Fruit fly (Drosophila melanogaster) whole organism, embryonic: Measurements from ENCODE around the gene eIF1.

Experiments
- ATbp ChIP-seq: fragments of 200-800 bp; sonication (Bioruptor generic); optimal IDR thresholded peaks from 2 replicates; lab custom pipeline; 2017; ENCODE audit warnings: missing biosample characterization, mild to moderate bottlenecking, missing genetic modification characterization, missing genetic modification reagents
- Ada2b ChIP-seq: fragments of 200-800 bp; sonication (Bioruptor generic); IDR thresholded peaks from 2 replicates; pipeline ENCODE4 v1.3.6; 2022; ENCODE audit warnings: missing biosample characterization, missing genetic modification characterization
- Antp ChIP-seq: fragments of 200-800 bp; sonication (Bioruptor generic); optimal IDR thresholded peaks from 3 replicates; lab custom pipeline; 2016; ENCODE audit warnings: missing biosample characterization, missing genetic modification characterization
- CG10565 ChIP-seq: fragments of 200-800 bp; sonication (Bioruptor generic); optimal IDR thresholded peaks from 3 replicates; lab custom pipeline; 2016; ENCODE audit warnings: missing biosample characterization, mild to moderate bottlenecking, missing genetic modification characterization
- CG11504 ChIP-seq: fragments of 200-800 bp; sonication (Bioruptor generic); optimal IDR thresholded peaks from 3 replicates; lab custom pipeline; 2019; ENCODE audit warnings: missing biosample characterization, mild to moderate bottlenecking, missing genetic modification characterization, moderate library complexity
- CG12299 ChIP-seq: fragments of 200-800 bp; sonication (Bioruptor generic); optimal IDR thresholded peaks from 2 replicates; lab custom pipeline; 2018; ENCODE audit warnings: missing biosample characterization, mild to moderate bottlenecking, missing genetic modification characterization
- CG12744 ChIP-seq: fragments of 200-800 bp; sonication (Bioruptor generic); optimal IDR thresholded peaks from 2 replicates; lab custom pipeline; 2016; ENCODE audit warnings: missing biosample characterization, missing genetic modification characterization
- CG12769 ChIP-seq: fragments of 200-800 bp; sonication (Bioruptor generic); optimal IDR thresholded peaks from 2 replicates; lab custom pipeline; 2019; ENCODE audit warnings: missing biosample characterization, mild to moderate bottlenecking, missing genetic modification characterization, moderate library complexity
- CG13624 ChIP-seq: fragments of 200-800 bp; sonication (Bioruptor generic); optimal IDR thresholded peaks from 2 replicates; lab custom pipeline; 2016; ENCODE audit warnings: missing biosample characterization, missing genetic modification characterization
- CG14860 ChIP-seq: fragments of 200-800 bp; sonication (Bioruptor generic); IDR thresholded peaks from 3 replicates; pipeline ENCODE4 v1.3.6; 2022; ENCODE audit warnings: missing biosample characterization, missing genetic modification characterization; ENCODE audit not compliant: partially characterized antibody
- CG1529 ChIP-seq: fragments of 200-800 bp; sonication (Bioruptor generic); optimal IDR thresholded peaks from 3 replicates; lab custom pipeline; 2018; ENCODE audit warnings: missing biosample characterization, missing genetic modification characterization
- CG15479 ChIP-seq: fragments of 200-800 bp; sonication (Bioruptor generic); optimal IDR thresholded peaks from 3 replicates; lab custom pipeline; 2019; ENCODE audit warnings: missing biosample characterization, mild to moderate bottlenecking, missing genetic modification characterization, moderate library complexity
- CG2199 ChIP-seq: fragments of 200-800 bp; sonication (Bioruptor generic); IDR thresholded peaks from 3 replicates; pipeline ENCODE4 v1.3.6; 2022; ENCODE audit warnings: missing biosample characterization, missing genetic modification characterization
- CG32772 ChIP-seq: fragments of 200-800 bp; sonication (Bioruptor generic); IDR thresholded peaks from 2 replicates; pipeline ENCODE4 v1.3.6; 2022; ENCODE audit warnings: missing biosample characterization, missing genetic modification characterization
- CG4328 ChIP-seq: fragments of 200-800 bp; sonication (Bioruptor generic); optimal IDR thresholded peaks from 3 replicates; lab custom pipeline; 2017; ENCODE audit warnings: missing biosample characterization, missing genetic modification reagents, missing genetic modification characterization
- CG5953 ChIP-seq: fragments of 200-800 bp; sonication (Bioruptor generic); IDR thresholded peaks from 2 replicates; pipeline ENCODE4 v1.3.6; 2022; ENCODE audit warnings: missing biosample characterization, missing genetic modification characterization
- CG8359 ChIP-seq: fragments of 200-800 bp; sonication (Bioruptor generic); optimal IDR thresholded peaks from 2 replicates; lab custom pipeline; 2017; ENCODE audit warnings: missing biosample characterization, mild to moderate bottlenecking, missing genetic modification characterization, borderline replicate concordance
- CG9215 ChIP-seq: fragments of 200-800 bp; sonication (Bioruptor generic); IDR thresholded peaks from 2 replicates; pipeline ENCODE4 v1.3.6; 2022; ENCODE audit warnings: missing biosample characterization, missing genetic modification characterization
- Hand ChIP-seq: fragments of 200-800 bp; sonication (Bioruptor generic); optimal IDR thresholded peaks from 2 replicates; lab custom pipeline; 2017; ENCODE audit warnings: mild to moderate bottlenecking, missing biosample characterization, missing genetic modification reagents, missing genetic modification characterization
- HmgD ChIP-seq: fragments of 200-800 bp; sonication (Bioruptor generic); optimal IDR thresholded peaks from 3 replicates; lab custom pipeline; 2016; ENCODE audit warnings: missing biosample characterization, missing genetic modification characterization
- Nf-YB ChIP-seq: fragments of 200-800 bp; sonication (Bioruptor generic); optimal IDR thresholded peaks from 3 replicates; lab custom pipeline; 2019; ENCODE audit warnings: missing biosample characterization, mild to moderate bottlenecking, missing genetic modification characterization, moderate library complexity
- Side ChIP-seq: fragments of 200-800 bp; sonication (Bioruptor generic); optimal IDR thresholded peaks from 2 replicates; lab custom pipeline; 2016; ENCODE audit warnings: missing biosample characterization, missing genetic modification characterization
- Sox102F ChIP-seq: fragments of 200-800 bp; sonication (Bioruptor generic); optimal IDR thresholded peaks from 2 replicates; lab custom pipeline; 2018; ENCODE audit warnings: missing biosample characterization, mild to moderate bottlenecking, missing genetic modification characterization, moderate library complexity
- Vsx1 ChIP-seq: fragments of 200-800 bp; sonication (Bioruptor generic); optimal IDR thresholded peaks from 2 replicates; lab custom pipeline; 2017; ENCODE audit warnings: missing biosample characterization, mild to moderate bottlenecking, missing genetic modification characterization, missing genetic modification reagents
- Xrp1 ChIP-seq: fragments of 200-800 bp; sonication (Bioruptor generic); IDR thresholded peaks from 2 replicates; pipeline ENCODE4 v1.3.6; 2022; ENCODE audit warnings: missing biosample characterization, missing genetic modification characterization
- ac ChIP-seq: fragments of 200-800 bp; sonication (Bioruptor generic); optimal IDR thresholded peaks from 3 replicates; lab custom pipeline; 2017; ENCODE audit warnings: missing biosample characterization, mild to moderate bottlenecking, missing genetic modification characterization
- ap ChIP-seq: fragments of 200-800 bp; sonication (Bioruptor generic); IDR thresholded peaks from 2 replicates; pipeline ENCODE4 v1.3.6; 2022; ENCODE audit warnings: missing biosample characterization, missing genetic modification characterization
- btn ChIP-seq: fragments of 200-800 bp; sonication (Bioruptor generic); optimal IDR thresholded peaks from 2 replicates; lab custom pipeline; 2016; ENCODE audit warnings: missing biosample characterization, missing genetic modification characterization
- chif ChIP-seq, 2 experiments: fragments of 200-800 bp; sonication (Bioruptor generic); optimal IDR thresholded peaks; 3 replicates each; lab custom pipeline; 2016; ENCODE audit warnings: missing biosample characterization in 2 of 2, missing genetic modification characterization in 2 of 2
- dmrt99B ChIP-seq: fragments of 200-800 bp; sonication (Bioruptor generic); optimal IDR thresholded peaks from 2 replicates; lab custom pipeline; 2018; ENCODE audit warnings: missing biosample characterization, mild to moderate bottlenecking, missing genetic modification characterization, moderate library complexity
- dysf ChIP-seq: fragments of 200-800 bp; sonication (Bioruptor generic); IDR thresholded peaks from 3 replicates; pipeline ENCODE4 v1.3.6; 2022; ENCODE audit warnings: missing biosample characterization, missing genetic modification characterization
- emc ChIP-seq: fragments of 200-800 bp; sonication (Bioruptor generic); optimal IDR thresholded peaks from 2 replicates; lab custom pipeline; 2016; ENCODE audit warnings: missing biosample characterization, missing genetic modification characterization
- esg ChIP-seq: fragments of 200-800 bp; sonication (Bioruptor generic); conservative IDR thresholded peaks from 2 replicates; pipeline ENCODE4 v1.3.6; 2022; ENCODE audit warnings: missing biosample characterization, missing genetic modification characterization
- eve ChIP-seq, 2 experiments: fragments of >200 bp; optimal IDR thresholded peaks; 2 replicates each; lab custom pipeline; 2017; ENCODE audit warnings: missing biosample characterization in 2 of 2, missing genetic modification characterization in 2 of 2
- fd64A ChIP-seq: fragments of 200-800 bp; sonication (Bioruptor generic); optimal IDR thresholded peaks from 3 replicates; lab custom pipeline; 2018; ENCODE audit warnings: missing biosample characterization, mild to moderate bottlenecking, missing genetic modification characterization
- fu2 ChIP-seq: fragments of 200-800 bp; sonication (Bioruptor generic); optimal IDR thresholded peaks from 2 replicates; lab custom pipeline; 2016; ENCODE audit warnings: missing biosample characterization, missing genetic modification characterization
- grn ChIP-seq: fragments of 200-800 bp; sonication (Bioruptor generic); optimal IDR thresholded peaks from 3 replicates; lab custom pipeline; 2017; ENCODE audit warnings: missing biosample characterization, missing genetic modification characterization
- hkb ChIP-seq, 2 experiments: fragments of 200-800 bp in 1 of 2; fragments of >200 bp in 1 of 2; sonication (Bioruptor generic) in 1 of 2; IDR thresholded peaks in 1 of 2; optimal IDR thresholded peaks in 1 of 2; 2 replicates each; pipeline versions ENCODE4 v1.3.6 to Lab custom; 2017 to 2022; ENCODE audit warnings: missing biosample characterization in 1 of 2, missing genetic modification characterization in 1 of 2
- lbe ChIP-seq: fragments of 200-800 bp; sonication (Bioruptor generic); optimal IDR thresholded peaks from 2 replicates; lab custom pipeline; 2016; ENCODE audit warnings: missing biosample characterization, mild to moderate bottlenecking, missing genetic modification characterization
- lmd ChIP-seq: fragments of 200-800 bp; sonication (Bioruptor generic); IDR thresholded peaks from 2 replicates; pipeline ENCODE4 v1.3.6; 2022; ENCODE audit warnings: missing biosample characterization, missing genetic modification characterization
- pum ChIP-seq: fragments of 200-800 bp; sonication (Bioruptor generic); optimal IDR thresholded peaks from 2 replicates; lab custom pipeline; 2016; ENCODE audit warnings: missing biosample characterization, missing genetic modification characterization
- sim ChIP-seq: fragments of 200-800 bp; sonication (Bioruptor generic); IDR thresholded peaks from 2 replicates; pipeline ENCODE4 v1.3.6; 2022; ENCODE audit warnings: missing biosample characterization, missing genetic modification characterization
- so ChIP-seq: fragments of 200-800 bp; sonication (Bioruptor generic); IDR thresholded peaks from 3 replicates; pipeline ENCODE4 v1.3.6; 2022; ENCODE audit warnings: missing biosample characterization, missing genetic modification characterization
- sob ChIP-seq: fragments of 200-800 bp; sonication (Bioruptor generic); IDR thresholded peaks from 2 replicates; pipeline ENCODE4 v1.3.6; 2022; ENCODE audit warnings: missing biosample characterization, missing genetic modification characterization
- stwl ChIP-seq: fragments of 200-800 bp; sonication (Bioruptor generic); optimal IDR thresholded peaks from 3 replicates; lab custom pipeline; 2018; ENCODE audit warnings: missing biosample characterization, mild to moderate bottlenecking, missing genetic modification characterization, moderate library complexity
- tap ChIP-seq: fragments of 200-800 bp; optimal IDR thresholded peaks from 3 replicates; lab custom pipeline; 2019; ENCODE audit warnings: missing biosample characterization, mild to moderate bottlenecking, missing genetic modification characterization, moderate library complexity
- tin ChIP-seq: fragments of 200-800 bp; sonication (Bioruptor generic); optimal IDR thresholded peaks from 3 replicates; lab custom pipeline; 2016; ENCODE audit warnings: missing biosample characterization, missing genetic modification characterization
- ttk ChIP-seq: fragments of 200-800 bp; sonication (Bioruptor generic); IDR thresholded peaks from 2 replicates; pipeline ENCODE4 v2.1.2; 2022; ENCODE audit warnings: missing biosample characterization, missing genetic modification characterization
- zen ChIP-seq: fragments of 200-800 bp; sonication (Bioruptor generic); optimal IDR thresholded peaks from 3 replicates; lab custom pipeline; 2018; ENCODE audit warnings: missing biosample characterization, mild to moderate bottlenecking, missing genetic modification characterization, moderate library complexity

Gene eIF1

dm6 chr3L:3239033-3239752 lies 16.1 kb downstream of the eIF1 start, which contains the start of gene CG17746 (continued):
- TF ChIP-seq sim (GFP tag; lab: Robert Waterston, UW) (no peak), CG8359 (GFP tag; lab: Kevin White, UChicago) (no peak), pum (GFP tag; lab: Kevin White, UChicago) (peak; percentile 18), so (GFP tag; lab: Robert Waterston, UW) (no peak), zen (tag; lab: Kevin White, UChicago) (peak; percentile 21), emc (GFP tag; lab: Kevin White, UChicago) (no peak), CG12769 (tag; lab: Kevin White, UChicago) (no peak), lmd (GFP tag; lab: Robert Waterston, UW) (no peak; the same call in 1 of the 2 replicates), chif (GFP tag; optimal IDR thresholded peaks at IDR 0.05; lab: Kevin White, UChicago) (peak in 1 of 2 experiments; percentile 29), HmgD (GFP tag; lab: Kevin White, UChicago) (peak; percentile 53), CG12299 (no peak), dysf (GFP tag; lab: Robert Waterston, UW) (peak; percentile 37; the same call in 1 of the 3 replicates), Nf-YB (GFP tag; lab: Kevin White, UChicago) (no peak), CG4328 (GFP tag; lab: Kevin White, UChicago) (no peak), ATbp (no peak), Antp (GFP tag; lab: Kevin White, UChicago) (peak; percentile 34), Hand (GFP tag; lab: Kevin White, UChicago) (no peak), btn (GFP tag; lab: Kevin White, UChicago) (no peak), CG14860 (GFP tag; lab: Robert Waterston, UW) (peak; percentile 41; the same call in 1 of the 3 replicates), Vsx1 (GFP tag; lab: Kevin White, UChicago) (no peak), esg (no peak), ap (GFP tag; lab: Robert Waterston, UW) (no peak), fd64A (GFP tag; lab: Kevin White, UChicago) (no peak), Xrp1 (GFP tag; lab: Robert Waterston, UW) (peak; percentile 31; the same call in 1 of the 2 replicates), tin (GFP tag; lab: Kevin White, UChicago) (peak; percentile 45), stwl (tag; lab: Kevin White, UChicago) (peak; percentile 100), CG32772 (peak; percentile 49; the same call in 1 of the 2 replicates), Side (GFP tag; lab: Kevin White, UChicago) (peak; percentile 56), CG11504 (tag; lab: Kevin White, UChicago) (no peak), eve (GFP tag; optimal IDR thresholded peaks at IDR 0.05; lab: Kevin White, UChicago) (no peak), Sox102F (GFP tag; lab: Kevin White, UChicago) (no peak), CG10565 (no peak), tap (tag; lab: Kevin White, UChicago) (no peak), CG12744 (GFP tag; lab: Kevin White, UChicago) (peak; percentile 50), CG15479 (GFP tag; lab: Kevin White, UChicago) (no peak), ttk (no peak), fu2 (peak; percentile 32), CG5953 (GFP tag; lab: Robert Waterston, UW) (no peak), grn (no peak), dmrt99B (tag; lab: Kevin White, UChicago) (no peak), Ada2b (no peak), CG13624 (GFP tag; lab: Kevin White, UChicago) (peak; percentile 77), lbe (GFP tag; lab: Kevin White, UChicago) (no peak), CG2199 (no peak), hkb (optimal IDR thresholded peaks at IDR 0.05; lab: Kevin White, UChicago) (peak; percentile 84), hkb (GFP tag; IDR thresholded peaks at IDR 0.05; lab: Robert Waterston, UW) (no peak), ac (no peak), sob (GFP tag; lab: Robert Waterston, UW) (peak; percentile 67; the same call in 1 of the 2 replicates), CG9215 (GFP tag; lab: Robert Waterston, UW) (no peak), CG1529 (GFP tag; lab: Kevin White, UChicago) (no peak)
